Worm (Caenorhabditis elegans): ENCODE measurements around the gene F55C12.4.

DNA sequence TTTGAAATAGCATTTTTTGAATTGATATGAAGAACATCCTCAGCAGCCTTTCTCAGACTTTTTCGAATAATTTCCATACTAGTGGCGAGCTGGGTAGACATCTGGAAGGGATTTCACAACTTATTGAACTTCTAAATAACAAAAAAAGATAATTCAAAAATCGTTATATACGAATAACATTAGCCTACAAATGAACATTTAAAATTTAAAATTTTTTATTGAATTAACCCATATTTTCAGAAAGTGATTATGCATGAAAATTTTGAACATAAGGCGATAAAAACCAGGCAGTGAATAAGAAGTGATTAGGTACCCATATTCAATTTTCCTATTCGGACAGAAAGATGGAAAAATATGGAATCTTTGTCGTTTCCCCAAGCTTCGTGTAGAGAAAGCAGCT is 29.7 kb downstream of the F55C12.4 start, which contains the start of gene ZK1248.11:
- no peak for TF ChIP-seq nhr-237 (tag; optimal IDR thresholded peaks at IDR 0.05)
- no peak for TF ChIP-seq cnd-1 (tag; optimal IDR thresholded peaks at IDR 0.05)
- no peak for TF ChIP-seq snpc-4 (tag; optimal IDR thresholded peaks at IDR 0.05)
- TF ChIP-seq pha-4 (tag; optimal IDR thresholded peaks at IDR 0.05), result no peak
- no peak for TF ChIP-seq elt-3 (tag; optimal IDR thresholded peaks at IDR 0.05)
- no peak for TF ChIP-seq nhr-76 (tag; optimal IDR thresholded peaks at IDR 0.05)
- no peak for TF ChIP-seq nhr-12 (tag; optimal IDR thresholded peaks at IDR 0.05)
- TF ChIP-seq lsy-2 (tag; optimal IDR thresholded peaks at IDR 0.05), result no peak
- TF ChIP-seq blmp-1 (tag; optimal IDR thresholded peaks at IDR 0.05), result no peak
- TF ChIP-seq sptf-1 (tag; optimal IDR thresholded peaks at IDR 0.05), result no peak
- TF ChIP-seq mab-5 (tag; optimal IDR thresholded peaks at IDR 0.05), result no peak
- no peak for TF ChIP-seq ztf-11 (tag; optimal IDR thresholded peaks at IDR 0.05)
